Worm (Caenorhabditis elegans): ENCODE results near the gene Y37D8A.3.

DNA sequence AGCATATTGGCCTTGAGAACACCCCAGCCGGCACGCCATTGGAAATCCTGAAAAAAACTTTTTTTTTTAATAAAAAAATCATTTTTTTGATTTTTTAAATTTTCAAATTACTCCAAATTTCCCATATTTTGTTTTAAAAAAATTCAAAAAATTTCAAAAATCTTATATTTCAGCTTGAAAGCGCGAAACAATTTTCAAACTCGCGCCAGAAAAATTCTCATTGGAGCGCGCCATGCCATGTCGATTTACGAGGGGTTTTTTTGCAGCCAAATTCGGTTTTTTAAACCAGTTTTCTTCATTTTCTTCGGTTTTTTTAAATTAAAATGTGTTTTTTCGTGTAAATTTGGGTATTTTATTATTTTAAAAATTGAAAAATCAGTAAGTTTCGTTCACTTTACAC is 10.0 kb upstream of the Y37D8A.3 start:
- no peak for TF ChIP-seq him-1 (tag; optimal IDR thresholded peaks at IDR 0.05)
- no peak for TF ChIP-seq W03F9.2 (tag; optimal IDR thresholded peaks at IDR 0.05)
- no peak for TF ChIP-seq dao-5 (tag; optimal IDR thresholded peaks at IDR 0.05)
